Worm (Caenorhabditis elegans) whole organism, late embryonic: ENCODE results near the gene str-233.

ENCODE experiments used
- ama-1 ChIP-seq: fragments of 150-350 bp; optimal IDR thresholded peaks from 2 replicates; lab custom pipeline; 2014
- dmd-4 ChIP-seq: sonication (generic microtip); optimal IDR thresholded peaks from 2 replicates; lab custom pipeline; 2016; ENCODE audit warnings: borderline replicate concordance, missing genetic modification characterization, missing compliant biosample characterization
- dve-1 ChIP-seq: sonication (generic microtip); optimal IDR thresholded peaks from 2 replicates; lab custom pipeline; 2017; ENCODE audit warnings: antibody characterized with exemption, mild to moderate bottlenecking, missing genetic modification characterization, missing compliant biosample characterization
- lin-11 ChIP-seq: fragments of 200-800 bp; sonication (Bioruptor generic); optimal IDR thresholded peaks from 2 replicates; lab custom pipeline; 2018; ENCODE audit warnings: mild to moderate bottlenecking, missing genetic modification characterization, missing compliant biosample characterization
- nhr-11 ChIP-seq: fragments of 150-350 bp; optimal IDR thresholded peaks from 2 replicates; lab custom pipeline; 2014; ENCODE audit warnings: missing biosample characterization, missing genetic modification characterization
- pha-4 ChIP-seq: fragments of 150-350 bp; optimal IDR thresholded peaks from 2 replicates; lab custom pipeline; 2018; ENCODE audit warnings: missing biosample characterization, missing genetic modification reagents, missing genetic modification characterization
- ttx-3 ChIP-seq: sonication (generic microtip); optimal IDR thresholded peaks from 2 replicates; lab custom pipeline; 2016; ENCODE audit warnings: missing genetic modification reagents, missing genetic modification characterization, missing compliant biosample characterization

DNA sequence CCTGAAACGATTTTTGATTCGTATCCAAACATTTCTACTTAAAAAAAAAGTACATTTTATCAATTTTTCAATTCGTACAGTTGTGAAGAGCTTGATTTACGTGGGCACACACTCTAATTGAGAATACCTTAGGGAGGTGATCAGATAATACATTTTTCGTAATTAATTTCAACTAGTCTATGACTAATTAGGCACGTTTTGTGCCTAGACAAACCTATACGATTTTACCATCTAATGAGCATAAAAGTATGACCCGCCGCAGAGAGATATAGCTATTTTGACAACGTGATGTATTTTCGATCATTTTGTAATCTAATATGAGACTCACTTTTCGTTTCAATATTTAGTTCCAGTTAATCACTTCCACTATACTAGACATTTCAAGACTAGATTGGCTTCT lies 7.5 kb upstream of the str-233 start:
- TF ChIP-seq nhr-11 (tag; lab: Kevin White, UChicago) (no peak), lin-11 (tag; lab: Kevin White, UChicago) (no peak), ama-1 (lab: Kevin White, UChicago) (no peak), dmd-4 (tag; lab: Kevin White, UChicago) (no peak), ttx-3 (tag; lab: Kevin White, UChicago) (no peak), dve-1 (tag; lab: Kevin White, UChicago) (no peak), pha-4 (no peak)
